Worm (Caenorhabditis elegans): ENCODE measurements around the gene T10B10.4.
A peak's percentile ranks its signal among the peaks of the same experiment; 100 is the strongest.

Gene T10B10.4

DNA sequence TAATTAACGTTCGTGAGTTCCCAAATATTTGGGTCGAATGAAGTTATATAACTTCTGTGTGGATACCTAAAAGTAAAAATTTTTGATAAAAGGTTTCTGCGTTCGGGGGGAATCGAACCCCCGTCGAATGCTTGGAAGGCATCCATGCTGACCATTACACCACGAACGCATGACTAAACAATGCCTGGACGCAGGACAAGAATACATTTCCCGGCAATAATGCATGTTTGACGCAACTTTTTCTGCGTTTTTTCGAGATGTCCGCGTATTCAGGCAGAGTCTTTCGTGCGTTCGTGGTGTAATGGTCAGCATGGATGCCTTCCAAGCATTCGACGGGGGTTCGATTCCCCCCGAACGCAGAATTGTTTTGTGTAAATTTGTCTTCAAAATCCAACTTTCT lies 10.8 kb downstream of the T10B10.4 start (continued):
- TF ChIP-seq ceh-40 (GFP tag; IDR thresholded peaks at IDR 0.05) (peak; percentile 89; the same call in 1 of the 2 replicates), athp-1 (tag; optimal IDR thresholded peaks at IDR 0.05) (peak; percentile 90), lsy-27 (tag; optimal IDR thresholded peaks at IDR 0.05; ENCODE audit: borderline replicate concordance, insufficient read depth) (peak; percentile 73), somi-1 (GFP tag; optimal IDR thresholded peaks at IDR 0.05) (peak; percentile 77), egl-44 (GFP tag; IDR thresholded peaks at IDR 0.05) (peak; percentile 58; the same call in 1 of the 2 replicates), lir-1 (GFP tag; conservative IDR thresholded peaks at IDR 0.05) (peak; percentile 55), him-1 (tag; optimal IDR thresholded peaks at IDR 0.05) (peak; percentile 98), snpc-4 (GFP tag; optimal IDR thresholded peaks at IDR 0.05) (peak; percentile 78), snpc-4 (tag; optimal IDR thresholded peaks at IDR 0.05) (peak; percentile 56 to 89 (median 78)), lin-35 (GFP tag; optimal IDR thresholded peaks at IDR 0.05) (peak in 1 of 3 experiments; percentile 68), rpc-1 (optimal IDR thresholded peaks at IDR 0.05) (peak; percentile 99), rpc-1 (tag; optimal IDR thresholded peaks at IDR 0.05) (peak; percentile 99), Y53F4B.3 (GFP tag; IDR thresholded peaks at IDR 0.05) (peak; percentile 66; the same call in 1 of the 2 replicates), F33H1.4 (GFP tag; IDR thresholded peaks at IDR 0.05) (no peak), F49E8.2 (tag; optimal IDR thresholded peaks at IDR 0.05; ENCODE audit: insufficient read depth) (no peak), ekl-4 (GFP tag; IDR thresholded peaks at IDR 0.05) (peak; percentile 79), F37B4.10 (GFP tag; IDR thresholded peaks at IDR 0.05) (0 out of 2 replicates have a peak, but pooled peaks have one; percentile 74), attf-3 (GFP tag; conservative IDR thresholded peaks at IDR 0.05) (peak; percentile 52; the same call in 1 of the 2 replicates), let-607 (tag; optimal IDR thresholded peaks at IDR 0.05) (peak; percentile 55 to 69), ztf-18 (tag; optimal IDR thresholded peaks at IDR 0.05) (peak; percentile 79), Y95B8A.8 (GFP tag; IDR thresholded peaks at IDR 0.05) (peak; percentile 76), F57A8.1 (GFP tag; optimal IDR thresholded peaks at IDR 0.05) (peak; percentile 3), ceh-27 (GFP tag; optimal IDR thresholded peaks at IDR 0.05) (peak; percentile 65), cebp-1 (GFP tag; IDR thresholded peaks at IDR 0.05) (peak; percentile 61), cebp-1 (tag; optimal IDR thresholded peaks at IDR 0.05) (no peak), rec-8 (tag; optimal IDR thresholded peaks at IDR 0.05) (peak; percentile 86 to 88), B0336.3 (GFP tag; IDR thresholded peaks at IDR 0.05) (no peak; the same call in 1 of the 2 replicates), lin-40 (tag; optimal IDR thresholded peaks at IDR 0.05) (peak; percentile 84), bed-1 (GFP tag; IDR thresholded peaks at IDR 0.05) (peak; percentile 89; the same call in 1 of the 2 replicates), tbx-9 (tag; optimal IDR thresholded peaks at IDR 0.05; ENCODE audit: borderline replicate concordance) (no peak), T07F8.4 (tag; optimal IDR thresholded peaks at IDR 0.05) (peak; percentile 79), D2030.7 (GFP tag; IDR thresholded peaks at IDR 0.05) (peak; percentile 85), madf-10 (tag; optimal IDR thresholded peaks at IDR 0.05) (peak; percentile 86), Y79H2A.3 (GFP tag; conservative IDR thresholded peaks at IDR 0.05) (0 out of 2 replicates have a peak, but pooled peaks have one; percentile 52), sdz-38 (tag; optimal IDR thresholded peaks at IDR 0.05) (no peak), xnd-1 (tag; optimal IDR thresholded peaks at IDR 0.05) (no peak), sea-2 (GFP tag; IDR thresholded peaks at IDR 0.05) (no peak), C06A6.2 (GFP tag; conservative IDR thresholded peaks at IDR 0.05) (peak; percentile 70), B0261.1 (tag; optimal IDR thresholded peaks at IDR 0.05) (peak; percentile 98), nhr-90 (tag; optimal IDR thresholded peaks at IDR 0.05) (peak; percentile 89), repo-1 (tag; optimal IDR thresholded peaks at IDR 0.05) (peak; percentile 86), nfya-2 (GFP tag; IDR thresholded peaks at IDR 0.05) (no peak), madf-3 (GFP tag; IDR thresholded peaks at IDR 0.05) (no peak), chd-7 (tag; optimal IDR thresholded peaks at IDR 0.05) (peak; percentile 87), K12H6.12 (tag; optimal IDR thresholded peaks at IDR 0.05) (peak; percentile 34), pha-4 (tag; optimal IDR thresholded peaks at IDR 0.05) (no peak), ceh-79 (tag; optimal IDR thresholded peaks at IDR 0.05) (no peak), akir-1 (GFP tag; optimal IDR thresholded peaks at IDR 0.05) (peak; percentile 46)

All from whole organism, young adult.